Worm (Caenorhabditis elegans) whole organism, late embryonic: Measurements from ENCODE around the gene eff-1.

Experiments
- elt-2 ChIP-seq: sonication (generic microtip); optimal IDR thresholded peaks from 2 replicates; lab custom pipeline; 2016; ENCODE audit warnings: missing genetic modification reagents, missing genetic modification characterization, missing compliant biosample characterization
- fkh-10 ChIP-seq: fragments of 150-350 bp; optimal IDR thresholded peaks from 2 replicates; lab custom pipeline; 2014; ENCODE audit warnings: missing biosample characterization, missing genetic modification reagents, missing genetic modification characterization
- rnt-1 ChIP-seq: sonication (generic microtip); optimal IDR thresholded peaks from 2 replicates; lab custom pipeline; 2016; ENCODE audit warnings: missing genetic modification characterization, missing compliant biosample characterization

DNA sequence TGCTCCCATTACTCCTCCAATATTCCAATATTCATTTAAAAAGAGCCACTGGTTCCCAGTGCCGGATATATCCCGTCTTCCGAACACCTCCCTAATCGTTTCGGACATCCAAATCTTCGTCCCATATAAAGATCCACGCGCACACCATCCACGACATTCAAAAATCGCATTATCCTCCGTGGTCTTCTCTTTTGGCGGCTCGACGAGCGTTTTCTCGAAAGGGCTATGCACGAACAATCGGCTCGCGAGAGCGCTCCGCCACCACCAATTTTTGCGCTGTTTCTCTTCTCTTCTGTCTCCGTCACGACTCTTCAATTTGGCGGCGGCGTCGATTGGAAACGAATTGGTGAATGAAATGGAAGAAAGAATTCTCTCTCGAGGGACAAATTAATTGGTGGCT lies 6.8 kb downstream of the eff-1 start:
- TF ChIP-seq fkh-10 (GFP tag; lab: Kevin White, UChicago) = no peak
- TF ChIP-seq rnt-1 (tag; lab: Kevin White, UChicago) = no peak
- no peak for TF ChIP-seq elt-2 (tag; lab: Kevin White, UChicago)
